Worm (Caenorhabditis elegans) whole organism, L1 larva: ENCODE results near the gene lgc-15.

ENCODE experiments used
- Y116A8C.19 ChIP-seq: sonication (generic microtip); optimal IDR thresholded peaks from 2 replicates; lab custom pipeline; 2016; ENCODE audit warnings: missing compliant biosample characterization, missing genetic modification characterization, borderline replicate concordance
- aha-1 ChIP-seq: fragments of 150-350 bp; optimal IDR thresholded peaks from 2 replicates; lab custom pipeline; 2014; ENCODE audit warnings: missing biosample characterization, missing genetic modification characterization
- alr-1 ChIP-seq: fragments of 200-800 bp; sonication (Bioruptor generic); optimal IDR thresholded peaks from 2 replicates; lab custom pipeline; 2018; ENCODE audit warnings: borderline replicate concordance, mild to moderate bottlenecking, missing genetic modification characterization, missing compliant biosample characterization
- ceh-63 ChIP-seq: fragments of 200-800 bp; sonication (Bioruptor generic); optimal IDR thresholded peaks from 2 replicates; lab custom pipeline; 2018; ENCODE audit warnings: mild to moderate bottlenecking, missing genetic modification characterization, missing compliant biosample characterization
- ceh-82 ChIP-seq, 3 experiments: fragments of 150-350 bp in 1 of 3; sonication (generic microtip) in 2 of 3; optimal IDR thresholded peaks; 2 replicates each; lab custom pipeline; 2014 to 2017; ENCODE audit warnings: missing biosample characterization in 3 of 3, missing genetic modification characterization in 3 of 3
- ceh-88 ChIP-seq: fragments of 200-800 bp; sonication (Bioruptor generic); IDR thresholded peaks from 2 replicates; pipeline ENCODE4 v1.3.6; 2022; ENCODE audit warnings: missing genetic modification characterization, missing compliant biosample characterization
- ces-1 ChIP-seq: fragments of 150-350 bp; optimal IDR thresholded peaks from 2 replicates; lab custom pipeline; 2014; ENCODE audit warnings: missing biosample characterization, missing genetic modification reagents, missing genetic modification characterization
- dpl-1 ChIP-seq, 3 experiments: fragments of 150-350 bp in 2 of 3; sonication (generic microtip) in 1 of 3; optimal IDR thresholded peaks; 2 replicates each; lab custom pipeline; 2014 to 2017; ENCODE audit warnings: missing biosample characterization in 3 of 3, missing genetic modification characterization in 3 of 3, missing genetic modification reagents in 3 of 3
- dsc-1 ChIP-seq: sonication (generic microtip); optimal IDR thresholded peaks from 2 replicates; lab custom pipeline; 2016; ENCODE audit warnings: mild to moderate bottlenecking, missing genetic modification characterization, missing compliant biosample characterization
- efl-3 ChIP-seq: fragments of 200-800 bp; sonication (Bioruptor generic); optimal IDR thresholded peaks from 2 replicates; lab custom pipeline; 2018; ENCODE audit warnings: mild to moderate bottlenecking, missing genetic modification characterization, missing compliant biosample characterization
- egl-13 ChIP-seq: sonication (generic microtip); optimal IDR thresholded peaks from 2 replicates; lab custom pipeline; 2016; ENCODE audit warnings: missing genotype, missing genetic modification reagents, missing genetic modification characterization, missing compliant biosample characterization
- egl-27 ChIP-seq, 2 experiments: fragments of 150-350 bp in 1 of 2; sonication (generic microtip); optimal IDR thresholded peaks; 3 replicates each; lab custom pipeline; 2017 to 2018; ENCODE audit warnings: missing biosample characterization in 2 of 2, missing genetic modification characterization in 2 of 2, missing genetic modification reagents in 2 of 2
- fkh-10 ChIP-seq: sonication (generic microtip); optimal IDR thresholded peaks from 2 replicates; lab custom pipeline; 2017; ENCODE audit warnings: missing biosample characterization, missing genetic modification reagents, missing genetic modification characterization
- fkh-8 ChIP-seq: sonication (generic microtip); optimal IDR thresholded peaks from 2 replicates; lab custom pipeline; 2016; ENCODE audit warnings: mild to moderate bottlenecking, missing genetic modification characterization, missing compliant biosample characterization
- grh-1 ChIP-seq: fragments of 200-800 bp; sonication (Bioruptor generic); IDR thresholded peaks from 2 replicates; pipeline ENCODE4 v1.3.6; 2022; ENCODE audit warnings: missing genetic modification reagents, missing genetic modification characterization, missing compliant biosample characterization
- hlh-17 ChIP-seq: fragments of 200-800 bp; sonication (Bioruptor generic); optimal IDR thresholded peaks from 2 replicates; lab custom pipeline; 2018; ENCODE audit warnings: missing genetic modification characterization, mild to moderate bottlenecking, missing compliant biosample characterization, moderate library complexity, borderline replicate concordance
- hlh-4 ChIP-seq: sonication (generic microtip); optimal IDR thresholded peaks from 2 replicates; lab custom pipeline; 2016; ENCODE audit warnings: mild to moderate bottlenecking, missing genetic modification characterization, missing compliant biosample characterization
- hpl-2 ChIP-seq: fragments of 150-350 bp; optimal IDR thresholded peaks from 2 replicates; lab custom pipeline; 2014; ENCODE audit warnings: missing biosample characterization, missing genetic modification reagents, missing genetic modification characterization
- isw-1 ChIP-seq: fragments of 200-800 bp; sonication (Bioruptor generic); IDR thresholded peaks from 2 replicates; pipeline ENCODE4 v1.3.6; 2022; ENCODE audit warnings: missing genetic modification characterization, missing compliant biosample characterization
- lin-14 ChIP-seq: fragments of 200-800 bp; sonication (Bioruptor generic); optimal IDR thresholded peaks from 2 replicates; lab custom pipeline; 2018; ENCODE audit warnings: mild to moderate bottlenecking, missing genetic modification characterization, moderate library complexity, missing compliant biosample characterization
- mep-1 ChIP-seq: fragments of 150-350 bp; optimal IDR thresholded peaks from 2 replicates; lab custom pipeline; 2014; ENCODE audit warnings: missing biosample characterization, missing genetic modification characterization
- nhr-19 ChIP-seq: fragments of 200-800 bp; sonication (Bioruptor generic); conservative IDR thresholded peaks from 2 replicates; pipeline ENCODE4 v1.3.6; 2022; ENCODE audit warnings: missing genetic modification characterization, missing compliant biosample characterization
- nhr-20 ChIP-seq: sonication (generic microtip); optimal IDR thresholded peaks from 2 replicates; lab custom pipeline; 2016; ENCODE audit warnings: mild to moderate bottlenecking, missing genetic modification characterization, missing compliant biosample characterization
- nhr-76 ChIP-seq: sonication (generic microtip); optimal IDR thresholded peaks from 2 replicates; lab custom pipeline; 2017; ENCODE audit warnings: missing biosample characterization, missing genetic modification characterization
- nhr-77 ChIP-seq: fragments of 150-350 bp; optimal IDR thresholded peaks from 2 replicates; lab custom pipeline; 2014; ENCODE audit warnings: missing biosample characterization, missing genetic modification characterization
- pag-3 ChIP-seq: sonication (generic microtip); optimal IDR thresholded peaks from 2 replicates; lab custom pipeline; 2017; ENCODE audit warnings: missing genetic modification characterization, mild to moderate bottlenecking, missing compliant biosample characterization, antibody characterized with exemption, borderline replicate concordance; ENCODE audit not compliant: insufficient read depth
- pax-3 ChIP-seq: fragments of 200-800 bp; sonication (Bioruptor generic); optimal IDR thresholded peaks from 2 replicates; lab custom pipeline; 2018; ENCODE audit warnings: mild to moderate bottlenecking, missing genetic modification characterization, moderate library complexity, missing compliant biosample characterization
- pqm-1 ChIP-seq: sonication (generic microtip); optimal IDR thresholded peaks from 3 replicates; lab custom pipeline; 2017; ENCODE audit warnings: missing biosample characterization, missing genetic modification characterization
- skn-1 ChIP-seq: fragments of 150-350 bp; optimal IDR thresholded peaks from 2 replicates; lab custom pipeline; 2014; ENCODE audit warnings: missing biosample characterization, missing genetic modification characterization
- snu-23 ChIP-seq: sonication (generic microtip); optimal IDR thresholded peaks from 2 replicates; lab custom pipeline; 2016; ENCODE audit warnings: missing genetic modification characterization, missing compliant biosample characterization
- swsn-7 ChIP-seq: sonication (generic microtip); optimal IDR thresholded peaks from 2 replicates; lab custom pipeline; 2016; ENCODE audit warnings: missing genetic modification characterization, missing compliant biosample characterization
- tbx-2 ChIP-seq: sonication (generic microtip); optimal IDR thresholded peaks from 2 replicates; lab custom pipeline; 2016; ENCODE audit warnings: missing genetic modification characterization, missing compliant biosample characterization
- unc-86 ChIP-seq: sonication (generic microtip); optimal IDR thresholded peaks from 2 replicates; lab custom pipeline; 2016; ENCODE audit warnings: missing genetic modification characterization, missing compliant biosample characterization
- unc-98 ChIP-seq: fragments of 200-800 bp; sonication (Bioruptor generic); IDR thresholded peaks from 2 replicates; pipeline ENCODE4 v1.3.6; 2022; ENCODE audit warnings: missing genetic modification characterization, missing compliant biosample characterization
- xbp-1 ChIP-seq: sonication (generic microtip); optimal IDR thresholded peaks from 2 replicates; lab custom pipeline; 2016; ENCODE audit warnings: missing genetic modification characterization, missing compliant biosample characterization
- zag-1 ChIP-seq: fragments of 150-350 bp; optimal IDR thresholded peaks from 2 replicates; lab custom pipeline; 2014; ENCODE audit warnings: missing biosample characterization, missing genetic modification characterization
- ztf-11 ChIP-seq, 2 experiments: sonication (generic microtip); optimal IDR thresholded peaks; 2 replicates each; lab custom pipeline; 2016 to 2017; ENCODE audit warnings: missing genetic modification characterization in 2 of 2, missing biosample characterization in 1 of 2, missing compliant biosample characterization in 1 of 2

The lgc-15 gene

DNA sequence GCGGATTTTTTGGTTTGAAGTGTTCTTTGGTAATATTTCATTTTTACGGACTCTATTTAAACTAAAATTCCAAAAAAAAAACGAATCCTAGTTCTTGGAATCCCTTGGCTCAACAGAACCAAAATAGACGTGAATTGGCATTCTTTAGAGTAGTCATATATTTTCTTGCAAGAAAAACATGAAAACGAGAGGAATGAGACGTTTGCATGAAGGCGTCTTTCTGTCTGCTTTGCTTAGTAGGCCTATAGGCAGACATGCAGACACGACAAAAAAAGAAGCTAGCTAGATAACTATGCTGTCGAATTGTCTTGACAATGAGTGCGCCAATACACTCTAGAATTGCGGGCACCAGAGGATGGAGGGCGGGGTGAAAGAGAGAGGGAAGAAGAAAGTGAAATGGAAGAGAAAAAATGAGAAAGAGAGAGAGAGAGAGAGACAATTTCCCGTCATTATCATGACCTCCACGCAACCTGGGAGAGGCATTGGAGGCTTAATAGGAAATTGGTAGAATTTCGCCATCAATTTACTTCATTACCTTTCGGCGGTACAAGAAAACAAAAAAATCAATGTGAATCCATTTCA is 33.5 kb upstream of the lgc-15 start (continued):
- TF ChIP-seq fkh-10 (no peak), hpl-2 (GFP tag; lab: Kevin White, UChicago) (no peak), efl-3 (no peak), egl-13 (tag; lab: Kevin White, UChicago) (no peak), nhr-76 (tag; lab: Kevin White, UChicago) (no peak)
- TF ChIP-seq, all 84 proteins: peak for 11

DNA sequence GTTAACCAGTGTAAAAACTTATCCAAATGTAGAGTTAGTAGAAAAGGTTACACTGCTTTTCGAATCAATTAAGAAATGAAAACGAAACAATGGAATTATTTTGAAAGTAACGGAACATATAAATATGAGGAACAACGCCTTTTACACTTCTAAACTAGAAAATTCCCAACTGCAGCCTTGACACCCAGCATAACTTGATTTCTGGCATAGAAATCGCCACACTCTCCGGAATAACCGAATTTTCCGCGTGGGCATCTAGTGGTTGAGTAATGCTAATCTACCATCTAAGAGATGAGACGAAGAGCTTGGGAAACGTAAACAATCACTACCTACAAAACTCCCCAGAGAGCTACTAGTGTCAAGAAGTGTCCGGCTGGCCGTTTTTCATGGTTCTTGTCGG is 32.9 kb upstream of the lgc-15 start:
- TF ChIP-seq dpl-1 (GFP tag; optimal IDR thresholded peaks at IDR 0.05; lab: Kevin White, UChicago), result no peak
- no peak for TF ChIP-seq mep-1 (tag; lab: Kevin White, UChicago)
- TF ChIP-seq snu-23 (GFP tag; lab: Kevin White, UChicago), result no peak
- no peak for TF ChIP-seq skn-1 (tag; lab: Kevin White, UChicago)
- TF ChIP-seq pax-3 (tag; lab: Kevin White, UChicago), result no peak
- TF ChIP-seq efl-3, result no peak
- no peak for TF ChIP-seq hlh-4 (tag; lab: Kevin White, UChicago)
- TF ChIP-seq grh-1, result no peak
- TF ChIP-seq ceh-82 (tag; optimal IDR thresholded peaks at IDR 0.05; lab: Kevin White, UChicago), result no peak
- TF ChIP-seq alr-1 (tag; lab: Kevin White, UChicago), result no peak

DNA sequence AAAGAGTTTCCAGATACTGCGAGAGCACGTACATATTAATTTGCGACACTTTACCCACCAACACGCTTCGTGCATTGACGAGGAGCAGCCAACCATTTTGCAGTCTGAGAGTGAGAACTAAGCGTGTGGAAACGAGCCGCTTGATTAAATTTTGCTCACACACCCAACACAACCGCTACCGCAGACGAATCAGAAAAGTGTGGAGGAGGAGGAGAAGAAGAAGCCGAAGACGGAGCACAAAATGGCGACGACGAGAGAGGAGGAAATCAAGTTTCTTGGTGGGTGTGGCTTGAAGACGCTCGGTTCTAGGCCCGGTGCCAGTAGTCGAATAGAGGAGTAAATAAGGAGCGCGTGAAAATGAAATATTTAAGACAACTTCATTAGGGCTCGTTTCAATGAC is 31.3 kb upstream of the lgc-15 start:
- no peak for TF ChIP-seq zag-1 (tag; lab: Kevin White, UChicago)
- TF ChIP-seq fkh-8 (tag; lab: Kevin White, UChicago), result peak; percentile 66
- TF ChIP-seq fkh-10, result peak; percentile 60
- TF ChIP-seq lin-14 (GFP tag; lab: Kevin White, UChicago), result peak; percentile 62
- no peak for TF ChIP-seq nhr-19
- peak; percentile 17 for TF ChIP-seq ceh-63 (GFP tag; lab: Kevin White, UChicago)
- TF ChIP-seq nhr-77 (tag; lab: Kevin White, UChicago), result no peak
- TF ChIP-seq ces-1 (GFP tag; lab: Kevin White, UChicago), result peak; percentile 79
- TF ChIP-seq dsc-1 (tag; lab: Kevin White, UChicago), result peak; percentile 25
- TF ChIP-seq unc-86, result peak; percentile 13
- no peak for TF ChIP-seq ceh-88
- TF ChIP-seq tbx-2 (tag; lab: Kevin White, UChicago), result no peak

DNA sequence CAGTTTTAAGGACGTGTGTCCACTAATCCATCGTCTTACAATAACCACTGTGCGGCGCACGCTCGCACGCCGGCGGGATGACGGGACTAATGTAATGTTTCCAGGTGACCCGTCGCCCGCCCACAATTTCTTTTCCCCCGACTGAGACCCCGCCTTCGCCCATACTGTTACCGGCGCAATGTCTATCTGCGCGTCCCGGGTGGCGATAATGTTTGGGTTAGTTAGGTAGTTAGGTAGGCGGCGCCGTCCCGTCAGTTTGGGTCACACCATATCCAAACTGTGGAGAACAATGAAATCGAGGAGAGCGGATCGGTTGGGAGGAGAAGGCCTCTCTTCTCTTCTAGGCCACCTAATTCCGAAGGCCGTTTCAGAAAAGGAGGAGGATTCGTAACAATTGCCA is 27.8 kb upstream of the lgc-15 start:
- TF ChIP-seq nhr-20 (no peak), isw-1 (GFP tag; lab: Robert Waterston, UW) (no peak), pag-3 (tag; lab: Kevin White, UChicago) (no peak), pax-3 (tag; lab: Kevin White, UChicago) (no peak), unc-98 (no peak), ceh-82 (tag; optimal IDR thresholded peaks at IDR 0.05; lab: Kevin White, UChicago) (no peak), Y116A8C.19 (tag; lab: Kevin White, UChicago) (no peak), pqm-1 (tag; lab: Kevin White, UChicago) (no peak), hlh-4 (tag; lab: Kevin White, UChicago) (no peak), swsn-7 (tag; lab: Kevin White, UChicago) (no peak), egl-27 (tag; optimal IDR thresholded peaks at IDR 0.05; lab: Kevin White, UChicago) (no peak), dpl-1 (GFP tag; optimal IDR thresholded peaks at IDR 0.05; lab: Kevin White, UChicago) (no peak), aha-1 (tag; lab: Kevin White, UChicago) (no peak), xbp-1 (tag; lab: Kevin White, UChicago) (no peak), dsc-1 (tag; lab: Kevin White, UChicago) (peak; percentile 14), hlh-17 (no peak), ztf-11 (tag; optimal IDR thresholded peaks at IDR 0.05; lab: Kevin White, UChicago) (peak in 1 of 2 experiments; percentile 5)
